Fruit fly (Drosophila melanogaster): ENCODE results near the gene CG7377.

Gene CG7377

DNA sequence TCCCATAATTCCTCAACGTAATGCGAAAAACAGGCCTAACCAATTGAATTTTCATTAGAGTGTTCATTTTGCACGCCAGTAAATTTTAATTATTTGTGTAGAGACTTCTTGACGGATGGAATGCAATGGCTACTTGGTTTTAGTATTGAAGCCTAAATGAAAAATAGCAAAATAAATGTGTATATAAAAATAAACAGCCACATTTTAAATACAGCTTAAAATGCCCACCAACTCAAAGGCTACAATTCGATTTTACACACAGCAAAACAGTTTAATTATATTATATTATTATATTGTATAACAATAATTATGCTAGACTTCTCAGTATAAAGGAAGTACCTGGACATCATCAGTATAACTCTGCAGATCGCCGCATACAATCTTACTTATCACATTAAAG, 34.8 kb downstream of the CG7377 start, which contains the start of gene Akr1B:
Gene Akr1B, minus strand, starts transcription at position 101 of the 400 bp plus-strand sequence.
- TF ChIP-seq Sox102F (GFP tag; optimal IDR thresholded peaks at IDR 0.05) (no peak), CG8632 (GFP tag; optimal IDR thresholded peaks at IDR 0.05) (no peak), CG7368 (GFP tag; optimal IDR thresholded peaks at IDR 0.05) (no peak), Hr4 (GFP tag; optimal IDR thresholded peaks at IDR 0.05) (no peak), Smox (GFP tag; optimal IDR thresholded peaks at IDR 0.05) (no peak), CG16779 (tag; optimal IDR thresholded peaks at IDR 0.05) (no peak), topi (GFP tag; optimal IDR thresholded peaks at IDR 0.05) (no peak), Eip93F (GFP tag; optimal IDR thresholded peaks at IDR 0.05) (no peak), CG1621 (tag; optimal IDR thresholded peaks at IDR 0.05) (no peak), fd59A (GFP tag; optimal IDR thresholded peaks at IDR 0.05) (no peak), CG11762 (GFP tag; optimal IDR thresholded peaks at IDR 0.05; ENCODE audit: insufficient read depth) (no peak), Eip78C (GFP tag) (no peak), CG3032 (tag; optimal IDR thresholded peaks at IDR 0.05) (no peak), vri (GFP tag; optimal IDR thresholded peaks at IDR 0.05) (no peak), Met (GFP tag; optimal IDR thresholded peaks at IDR 0.05) (no peak), Gug (GFP tag; IDR thresholded peaks at IDR 0.05) (no peak), Hr39 (GFP tag; optimal IDR thresholded peaks at IDR 0.05) (no peak), Ets21C (GFP tag; optimal IDR thresholded peaks at IDR 0.05) (no peak)

- TF ChIP-seq CG8319 (GFP tag; optimal IDR thresholded peaks at IDR 0.05): no peak
- no peak for TF ChIP-seq topi (GFP tag; optimal IDR thresholded peaks at IDR 0.05)
- TF ChIP-seq CG15336 (GFP tag; IDR thresholded peaks at IDR 0.05): no peak
- TF ChIP-seq Smox (GFP tag; optimal IDR thresholded peaks at IDR 0.05): no peak
- no peak for TF ChIP-seq Sox14 (GFP tag; optimal IDR thresholded peaks at IDR 0.05)
- TF ChIP-seq CG34406 (GFP tag; optimal IDR thresholded peaks at IDR 0.05): no peak
These were observed 36.2 kb downstream of the CG7377 start, which contains the start of gene CG6083 for dm6 chr3L:11625634-11626175. Gene CG6083 (minus strand): TSS chr3L:11626125.

- TF ChIP-seq Eip78C (GFP tag): peak; percentile 16
- no peak for TF ChIP-seq Gug (GFP tag; IDR thresholded peaks at IDR 0.05)
- no peak for TF ChIP-seq dac (GFP tag; optimal IDR thresholded peaks at IDR 0.05)
- TF ChIP-seq svp (GFP tag): peak; percentile 82
These were observed 36.8 kb downstream of the CG7377 start, which contains the start of gene PCID2 for dm6 chr3L:11626229-11626826. Gene PCID2 (plus strand): TSS chr3L:11626441.

DNA sequence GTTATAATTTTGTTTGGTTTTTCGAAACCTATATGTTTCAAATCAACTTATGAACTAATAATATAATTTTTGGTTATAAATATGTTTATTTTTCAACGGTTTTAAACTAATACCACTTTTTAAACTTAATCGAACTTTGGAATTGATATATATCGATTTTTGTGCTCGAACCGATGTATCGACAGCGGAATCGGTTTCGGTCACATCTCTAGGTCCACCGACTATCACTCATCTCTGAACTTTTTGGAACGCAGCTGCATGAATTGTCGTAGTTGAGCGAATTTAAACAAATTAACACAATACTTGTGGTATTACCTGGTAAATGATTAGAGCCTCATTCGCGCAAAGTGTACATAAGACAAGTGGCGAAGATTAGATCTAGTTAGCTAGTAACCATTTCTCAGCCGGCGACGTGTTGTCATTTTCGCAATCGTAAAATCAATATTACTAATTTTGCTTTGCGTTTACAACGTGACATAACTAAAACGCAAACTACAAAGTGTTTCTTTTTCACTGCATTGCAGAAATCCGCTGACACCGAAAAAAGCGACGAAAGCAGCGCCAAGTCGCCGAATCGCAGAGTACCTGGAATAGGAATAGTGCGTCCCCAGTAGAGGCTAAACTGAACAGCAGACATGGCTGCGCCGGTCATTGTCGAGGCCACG, 38.5 kb downstream of the CG7377 start, which contains the start of gene Apt1:
Gene Apt1, plus strand, starts transcription at position 219 of the 665 bp plus-strand sequence.
- TF ChIP-seq CG31627 (GFP tag; optimal IDR thresholded peaks at IDR 0.05): no peak
- peak; percentile 27 to 41 for TF ChIP-seq ss (GFP tag; optimal IDR thresholded peaks at IDR 0.05)
- no peak for TF ChIP-seq Met (GFP tag; optimal IDR thresholded peaks at IDR 0.05)
- TF ChIP-seq Eip78C (GFP tag): peak; percentile 39
- TF ChIP-seq CG4318 (GFP tag; optimal IDR thresholded peaks at IDR 0.05): no peak
- peak; percentile 11 for TF ChIP-seq lz (GFP tag; optimal IDR thresholded peaks at IDR 0.05)
- TF ChIP-seq CG9139 (GFP tag; optimal IDR thresholded peaks at IDR 0.05): no peak
- no peak for TF ChIP-seq CG6792 (GFP tag; optimal IDR thresholded peaks at IDR 0.05)
- TF ChIP-seq svp (GFP tag): peak; percentile 68
- peak; percentile 44 for TF ChIP-seq esn (GFP tag; optimal IDR thresholded peaks at IDR 0.05)
- TF ChIP-seq fkh (GFP tag; optimal IDR thresholded peaks at IDR 0.05): peak; percentile 48
- TF ChIP-seq OdsH (GFP tag; optimal IDR thresholded peaks at IDR 0.05): peak; percentile 4
- no peak for TF ChIP-seq CG32006 (GFP tag; optimal IDR thresholded peaks at IDR 0.05)
- peak; percentile 11 for TF ChIP-seq dsx (GFP tag; optimal IDR thresholded peaks at IDR 0.05; ENCODE audit: poor library complexity, severe bottlenecking)
- peak; percentile 6 for TF ChIP-seq CG3032 (tag; optimal IDR thresholded peaks at IDR 0.05)
- peak; percentile 4 for TF ChIP-seq Hr4 (GFP tag; optimal IDR thresholded peaks at IDR 0.05)
